1 fruit fly cellular context compared by ENCODE assay signal in genomic region chr3L:15715788-15716503, dm6.
A peak's percentile ranks its signal among the peaks of the same experiment; 100 is the strongest.
TF ChIP-seq lines count a peak whose summit lies in the region.

Gene CG42571 (plus strand): TSS chr3L:15716453.

TF ChIP-seq in whole organism, embryonic, 481 proteins besides CTCF, POLR2A, EP300 and RAD21 (continued from another document and continues in another):
- no peak for TF ChIP-seq pho (GFP tag; optimal IDR thresholded peaks at IDR 0.05; lab: Kevin White, UChicago)
- peak; percentile 71 for TF ChIP-seq CG4707 (GFP tag; optimal IDR thresholded peaks at IDR 0.05; lab: Kevin White, UChicago)
- TF ChIP-seq Abd-B (GFP tag; optimal IDR thresholded peaks at IDR 0.05; lab: Kevin White, UChicago) = no peak
- no peak for TF ChIP-seq CG12769 (tag; optimal IDR thresholded peaks at IDR 0.05; lab: Kevin White, UChicago)
- no peak; the same call in 2 of the 3 replicates for TF ChIP-seq B-H1 (GFP tag; IDR thresholded peaks at IDR 0.05; lab: Robert Waterston, UW)
- no peak for TF ChIP-seq CG3995 (GFP tag; optimal IDR thresholded peaks at IDR 0.05; lab: Kevin White, UChicago)
- no peak for TF ChIP-seq CG6854 (GFP tag; optimal IDR thresholded peaks at IDR 0.05; lab: Kevin White, UChicago)
- TF ChIP-seq Rx (GFP tag; IDR thresholded peaks at IDR 0.05; lab: Robert Waterston, UW) = no peak
- no peak for TF ChIP-seq CG10267 (tag; optimal IDR thresholded peaks at IDR 0.05; lab: Kevin White, UChicago)
- TF ChIP-seq mam (GFP tag; optimal IDR thresholded peaks at IDR 0.05; lab: Kevin White, UChicago) = no peak
- no peak for TF ChIP-seq Gug (GFP tag; IDR thresholded peaks at IDR 0.05; lab: Robert Waterston, UW)
- peak; percentile 79 for TF ChIP-seq Awh (GFP tag; IDR thresholded peaks at IDR 0.05; lab: Robert Waterston, UW)
- no peak for TF ChIP-seq ind (GFP tag; optimal IDR thresholded peaks at IDR 0.05; lab: Kevin White, UChicago)
- no peak for TF ChIP-seq Dfd (GFP tag; optimal IDR thresholded peaks at IDR 0.05; lab: Kevin White, UChicago)
- peak; percentile 29 for TF ChIP-seq CG10654 (GFP tag; optimal IDR thresholded peaks at IDR 0.05; lab: Kevin White, UChicago)
- TF ChIP-seq Bteb2 (GFP tag; optimal IDR thresholded peaks at IDR 0.05; lab: Kevin White, UChicago) = no peak
- TF ChIP-seq kah (GFP tag; optimal IDR thresholded peaks at IDR 0.05; lab: Kevin White, UChicago) = no peak
- peak; percentile 30 for TF ChIP-seq CG16863 (GFP tag; optimal IDR thresholded peaks at IDR 0.05; lab: Kevin White, UChicago)
- TF ChIP-seq pan (optimal IDR thresholded peaks at IDR 0.05; lab: Kevin White, UChicago) = no peak
- peak in 1 of 2 experiments; percentile 34 for TF ChIP-seq pan (GFP tag; optimal IDR thresholded peaks at IDR 0.05 in 1 of 2, IDR thresholded peaks at IDR 0.05 in 1 of 2)
- peak; percentile 71 for TF ChIP-seq CG6813 (GFP tag; optimal IDR thresholded peaks at IDR 0.05; lab: Kevin White, UChicago)
- no peak for TF ChIP-seq pzg (GFP tag; optimal IDR thresholded peaks at IDR 0.05; lab: Kevin White, UChicago)
- no peak for TF ChIP-seq CG34224 (GFP tag; IDR thresholded peaks at IDR 0.05; lab: Robert Waterston, UW; ENCODE audit: partially characterized antibody)
- peak; percentile 65 for TF ChIP-seq grau (tag; optimal IDR thresholded peaks at IDR 0.05; lab: Kevin White, UChicago)
- TF ChIP-seq fd96Cb (tag; optimal IDR thresholded peaks at IDR 0.05; lab: Kevin White, UChicago) = peak; percentile 17
- TF ChIP-seq CoRest (tag; optimal IDR thresholded peaks at IDR 0.05; lab: Kevin White, UChicago) = peak; percentile 20
- no peak for TF ChIP-seq prd (optimal IDR thresholded peaks at IDR 0.05; lab: Kevin White, UChicago)
- TF ChIP-seq prd (GFP tag; IDR thresholded peaks at IDR 0.05; lab: Robert Waterston, UW) = peak; percentile 35; the same call in 1 of the 3 replicates
- TF ChIP-seq sqz (GFP tag; optimal IDR thresholded peaks at IDR 0.05; lab: Kevin White, UChicago) = peak; percentile 35
- peak; percentile 63 for TF ChIP-seq CG12219 (GFP tag; optimal IDR thresholded peaks at IDR 0.05; lab: Kevin White, UChicago)
- TF ChIP-seq HLHmδ (GFP tag; optimal IDR thresholded peaks at IDR 0.05; lab: Kevin White, UChicago) = peak; percentile 80
- TF ChIP-seq bbx (GFP tag; IDR thresholded peaks at IDR 0.05; lab: Robert Waterston, UW; ENCODE audit: partially characterized antibody) = no peak
- TF ChIP-seq NK7.1 (GFP tag; optimal IDR thresholded peaks at IDR 0.05; lab: Kevin White, UChicago) = no peak
- TF ChIP-seq h (optimal IDR thresholded peaks at IDR 0.05; lab: Kevin White, UChicago) = no peak
- TF ChIP-seq CG3847 (GFP tag; IDR thresholded peaks at IDR 0.05; lab: Robert Waterston, UW) = no peak
- no peak for TF ChIP-seq CHES-1-like (GFP tag; optimal IDR thresholded peaks at IDR 0.05; lab: Kevin White, UChicago)
- TF ChIP-seq Hr51 (GFP tag; optimal IDR thresholded peaks at IDR 0.05; lab: Kevin White, UChicago) = no peak
- TF ChIP-seq slou (GFP tag; optimal IDR thresholded peaks at IDR 0.05; lab: Kevin White, UChicago) = no peak
- no peak for TF ChIP-seq CG10565 (GFP tag; optimal IDR thresholded peaks at IDR 0.05; lab: Kevin White, UChicago)
- peak; percentile 39 for TF ChIP-seq CG18011 (GFP tag; optimal IDR thresholded peaks at IDR 0.05; lab: Kevin White, UChicago)
- TF ChIP-seq CG6254 (GFP tag; optimal IDR thresholded peaks at IDR 0.05; lab: Kevin White, UChicago) = peak; percentile 48
- no peak for TF ChIP-seq ERR (GFP tag; optimal IDR thresholded peaks at IDR 0.05; lab: Kevin White, UChicago)
- no peak for TF ChIP-seq CG13894 (tag; optimal IDR thresholded peaks at IDR 0.05; lab: Kevin White, UChicago)
- TF ChIP-seq CG2199 (GFP tag; IDR thresholded peaks at IDR 0.05; lab: Robert Waterston, UW) = 0 out of 3 replicates have a peak, but pooled peaks have one; percentile 43
- peak; percentile 27 for TF ChIP-seq CG13424 (tag; optimal IDR thresholded peaks at IDR 0.05; lab: Kevin White, UChicago)
- TF ChIP-seq CG14710 (tag; optimal IDR thresholded peaks at IDR 0.05; lab: Kevin White, UChicago) = peak; percentile 36
- TF ChIP-seq BtbVII (GFP tag; optimal IDR thresholded peaks at IDR 0.05; lab: Kevin White, UChicago) = no peak
- TF ChIP-seq CG12659 (GFP tag; optimal IDR thresholded peaks at IDR 0.05; lab: Kevin White, UChicago) = no peak
- TF ChIP-seq CG1792 (GFP tag; optimal IDR thresholded peaks at IDR 0.05; lab: Kevin White, UChicago) = no peak
- peak; percentile 16; the same call in 1 of the 2 replicates for TF ChIP-seq CG31441 (GFP tag; IDR thresholded peaks at IDR 0.05; lab: Robert Waterston, UW)
- no peak for TF ChIP-seq Stat92E (GFP tag; optimal IDR thresholded peaks at IDR 0.05; lab: Kevin White, UChicago)
- peak; percentile 68 for TF ChIP-seq CG1603 (tag; optimal IDR thresholded peaks at IDR 0.05; lab: Kevin White, UChicago)
- TF ChIP-seq lbe (GFP tag; optimal IDR thresholded peaks at IDR 0.05; lab: Kevin White, UChicago) = no peak
- TF ChIP-seq Sry-β (GFP tag; optimal IDR thresholded peaks at IDR 0.05; lab: Kevin White, UChicago) = no peak
- no peak for TF ChIP-seq CG9609 (GFP tag; optimal IDR thresholded peaks at IDR 0.05; lab: Kevin White, UChicago)
- TF ChIP-seq Med (GFP tag; lab: Kevin White, UChicago) = peak; percentile 87
- peak; percentile 26 for TF ChIP-seq Atf-2 (GFP tag; optimal IDR thresholded peaks at IDR 0.05; lab: Kevin White, UChicago)
- peak; percentile 21 for TF ChIP-seq salm (tag; optimal IDR thresholded peaks at IDR 0.05; lab: Kevin White, UChicago)
- TF ChIP-seq MBD-R2 (GFP tag; IDR thresholded peaks at IDR 0.05; lab: Robert Waterston, UW) = no peak
- TF ChIP-seq CG10543 (GFP tag; optimal IDR thresholded peaks at IDR 0.05; lab: Kevin White, UChicago) = peak; percentile 8
- no peak for TF ChIP-seq Aef1 (GFP tag; IDR thresholded peaks at IDR 0.05; lab: Robert Waterston, UW)
- TF ChIP-seq CG8281 (tag; optimal IDR thresholded peaks at IDR 0.05; lab: Kevin White, UChicago) = peak; percentile 19
- TF ChIP-seq Deaf1 (tag; optimal IDR thresholded peaks at IDR 0.05; lab: Kevin White, UChicago) = no peak
- TF ChIP-seq abd-A (tag; optimal IDR thresholded peaks at IDR 0.05; lab: Kevin White, UChicago) = no peak
- peak; percentile 71; the same call in 2 of the 3 replicates for TF ChIP-seq zfh1 (GFP tag; IDR thresholded peaks at IDR 0.05; lab: Robert Waterston, UW)
- no peak for TF ChIP-seq CG15269 (tag; optimal IDR thresholded peaks at IDR 0.05; lab: Kevin White, UChicago)
- TF ChIP-seq sens (GFP tag; lab: Kevin White, UChicago) = peak; percentile 92
- TF ChIP-seq D (optimal IDR thresholded peaks at IDR 0.05; lab: Kevin White, UChicago) = no peak
- peak; percentile 23 for TF ChIP-seq D (GFP tag; optimal IDR thresholded peaks at IDR 0.05; lab: Kevin White, UChicago)
- peak; percentile 30 for TF ChIP-seq Nf-YB (GFP tag; optimal IDR thresholded peaks at IDR 0.05; lab: Kevin White, UChicago)
- TF ChIP-seq CG32767 (GFP tag; IDR thresholded peaks at IDR 0.05; lab: Robert Waterston, UW) = no peak
- TF ChIP-seq YL-1 (GFP tag; optimal IDR thresholded peaks at IDR 0.05; lab: Kevin White, UChicago) = peak; percentile 25
- TF ChIP-seq CG11696 (GFP tag; IDR thresholded peaks at IDR 0.05; lab: Robert Waterston, UW) = peak; percentile 43; the same call in 1 of the 2 replicates
- no peak for TF ChIP-seq CG10979 (tag; optimal IDR thresholded peaks at IDR 0.05; lab: Kevin White, UChicago)
- TF ChIP-seq CG15601 (tag; optimal IDR thresholded peaks at IDR 0.05; lab: Kevin White, UChicago) = peak; percentile 57
- no peak for TF ChIP-seq E2f2 (GFP tag; IDR thresholded peaks at IDR 0.05; lab: Robert Waterston, UW)
- no peak for TF ChIP-seq ems (GFP tag; optimal IDR thresholded peaks at IDR 0.05; lab: Kevin White, UChicago)
- TF ChIP-seq sr (GFP tag; IDR thresholded peaks at IDR 0.05; lab: Robert Waterston, UW) = no peak
- TF ChIP-seq aop (GFP tag; IDR thresholded peaks at IDR 0.05; lab: Robert Waterston, UW) = no peak
- TF ChIP-seq cad (GFP tag; optimal IDR thresholded peaks at IDR 0.05; lab: Kevin White, UChicago) = no peak
- no peak for TF ChIP-seq CG17829 (tag; optimal IDR thresholded peaks at IDR 0.05; lab: Kevin White, UChicago)
- TF ChIP-seq HLH4C (GFP tag; IDR thresholded peaks at IDR 0.05; lab: Robert Waterston, UW; ENCODE audit: partially characterized antibody) = 0 out of 3 replicates have a peak, but pooled peaks have one; percentile 13
- peak; percentile 52 for TF ChIP-seq CG7987 (GFP tag; optimal IDR thresholded peaks at IDR 0.05; lab: Kevin White, UChicago)
- TF ChIP-seq CG6654 (GFP tag; optimal IDR thresholded peaks at IDR 0.05; lab: Kevin White, UChicago) = no peak
- TF ChIP-seq CG3726 (GFP tag; IDR thresholded peaks at IDR 0.05; lab: Robert Waterston, UW) = no peak
- TF ChIP-seq CG15479 (GFP tag; optimal IDR thresholded peaks at IDR 0.05; lab: Kevin White, UChicago) = no peak
- TF ChIP-seq Sox100B (GFP tag; optimal IDR thresholded peaks at IDR 0.05; lab: Kevin White, UChicago) = peak; percentile 53
- TF ChIP-seq ranshi (GFP tag; IDR thresholded peaks at IDR 0.05; lab: Robert Waterston, UW) = no peak
- peak; percentile 34 for TF ChIP-seq lab (GFP tag; optimal IDR thresholded peaks at IDR 0.05; lab: Kevin White, UChicago)
- peak; percentile 70 for TF ChIP-seq gsb-n (tag; optimal IDR thresholded peaks at IDR 0.05; lab: Kevin White, UChicago)
- TF ChIP-seq CG1602 (GFP tag; optimal IDR thresholded peaks at IDR 0.05; lab: Kevin White, UChicago) = no peak
- peak in 1 of 2 experiments; percentile 72 for TF ChIP-seq Hr78 (GFP tag; optimal IDR thresholded peaks at IDR 0.05; lab: Kevin White, UChicago)
- peak; percentile 32 for TF ChIP-seq CG2678 (tag; optimal IDR thresholded peaks at IDR 0.05; lab: Kevin White, UChicago)
- no peak for TF ChIP-seq fu2 (GFP tag; optimal IDR thresholded peaks at IDR 0.05; lab: Kevin White, UChicago)
- no peak for TF ChIP-seq Meics (GFP tag; optimal IDR thresholded peaks at IDR 0.05; lab: Kevin White, UChicago)
- TF ChIP-seq MTF-1 (GFP tag; optimal IDR thresholded peaks at IDR 0.05; lab: Kevin White, UChicago; ENCODE audit: borderline replicate concordance) = peak; percentile 62
- no peak for TF ChIP-seq CG9437 (GFP tag; optimal IDR thresholded peaks at IDR 0.05; lab: Kevin White, UChicago)
- TF ChIP-seq CG1233 (GFP tag; optimal IDR thresholded peaks at IDR 0.05; lab: Kevin White, UChicago) = peak; percentile 44
- TF ChIP-seq chif (GFP tag; optimal IDR thresholded peaks at IDR 0.05; lab: Kevin White, UChicago) = peak; percentile 22 to 36
- peak; percentile 10 for TF ChIP-seq gcm (GFP tag; optimal IDR thresholded peaks at IDR 0.05; lab: Kevin White, UChicago)
- no peak for TF ChIP-seq CG10274 (GFP tag; optimal IDR thresholded peaks at IDR 0.05; lab: Kevin White, UChicago)
- peak; percentile 47; the same call in 1 of the 2 replicates for TF ChIP-seq onecut (GFP tag; IDR thresholded peaks at IDR 0.05; lab: Robert Waterston, UW)
- TF ChIP-seq CG17802 (tag; optimal IDR thresholded peaks at IDR 0.05; lab: Kevin White, UChicago) = peak; percentile 38
- no peak for TF ChIP-seq sens-2 (GFP tag; IDR thresholded peaks at IDR 0.05; lab: Robert Waterston, UW)
- no peak for TF ChIP-seq crc (GFP tag; optimal IDR thresholded peaks at IDR 0.05; lab: Kevin White, UChicago)
- TF ChIP-seq Elba2 (GFP tag; optimal IDR thresholded peaks at IDR 0.05; lab: Kevin White, UChicago) = no peak
- TF ChIP-seq CG13123 (GFP tag; optimal IDR thresholded peaks at IDR 0.05; lab: Kevin White, UChicago) = peak; percentile 11
- TF ChIP-seq CG3163 (GFP tag; optimal IDR thresholded peaks at IDR 0.05; lab: Kevin White, UChicago) = no peak
- no peak for TF ChIP-seq p53 (GFP tag; optimal IDR thresholded peaks at IDR 0.05; lab: Kevin White, UChicago)
- TF ChIP-seq CG12299 (tag; optimal IDR thresholded peaks at IDR 0.05; lab: Kevin White, UChicago) = no peak
- peak in 1 of 3 experiments; percentile 31 for TF ChIP-seq lola (GFP tag; optimal IDR thresholded peaks at IDR 0.05; lab: Kevin White, UChicago)
- TF ChIP-seq lmd (GFP tag; IDR thresholded peaks at IDR 0.05; lab: Robert Waterston, UW) = no peak
- peak; percentile 78 for TF ChIP-seq Xrp1 (GFP tag; IDR thresholded peaks at IDR 0.05; lab: Robert Waterston, UW)
- TF ChIP-seq Mrtf (GFP tag; IDR thresholded peaks at IDR 0.05; lab: Robert Waterston, UW) = no peak
- no peak for TF ChIP-seq al (GFP tag; IDR thresholded peaks at IDR 0.05; lab: Robert Waterston, UW)
- no peak for TF ChIP-seq CG14050 (GFP tag; IDR thresholded peaks at IDR 0.05; lab: Robert Waterston, UW)
- TF ChIP-seq Mad (GFP tag; optimal IDR thresholded peaks at IDR 0.05; lab: Kevin White, UChicago) = peak; percentile 13
- peak; percentile 57 for TF ChIP-seq CG33557 (GFP tag; optimal IDR thresholded peaks at IDR 0.05; lab: Kevin White, UChicago)
- TF ChIP-seq CG32532 (GFP tag; IDR thresholded peaks at IDR 0.05; lab: Robert Waterston, UW) = no peak
- TF ChIP-seq GATAe (GFP tag; conservative IDR thresholded peaks at IDR 0.05; lab: Robert Waterston, UW) = no peak
- peak; percentile 39 for TF ChIP-seq CG17912 (GFP tag; optimal IDR thresholded peaks at IDR 0.05; lab: Kevin White, UChicago)
- TF ChIP-seq seq (GFP tag; IDR thresholded peaks at IDR 0.05; lab: Robert Waterston, UW) = peak; percentile 66; the same call in 1 of the 2 replicates
- TF ChIP-seq CG18764 (GFP tag; optimal IDR thresholded peaks at IDR 0.05; lab: Kevin White, UChicago) = peak; percentile 44
- TF ChIP-seq ATbp (GFP tag; optimal IDR thresholded peaks at IDR 0.05; lab: Kevin White, UChicago) = peak; percentile 76
- TF ChIP-seq CG12744 (GFP tag; optimal IDR thresholded peaks at IDR 0.05; lab: Kevin White, UChicago) = no peak
- TF ChIP-seq CG17568 (GFP tag; optimal IDR thresholded peaks at IDR 0.05; lab: Kevin White, UChicago) = peak; percentile 28
- TF ChIP-seq NC2β (GFP tag; optimal IDR thresholded peaks at IDR 0.05; lab: Kevin White, UChicago) = no peak
- no peak for TF ChIP-seq CG14860 (GFP tag; IDR thresholded peaks at IDR 0.05; lab: Robert Waterston, UW; ENCODE audit: partially characterized antibody)
- TF ChIP-seq repo (GFP tag; optimal IDR thresholded peaks at IDR 0.05; lab: Kevin White, UChicago) = peak; percentile 8
- TF ChIP-seq CG14667 (GFP tag; IDR thresholded peaks at IDR 0.05; lab: Robert Waterston, UW) = no peak
- TF ChIP-seq rib (GFP tag; IDR thresholded peaks at IDR 0.05; lab: Robert Waterston, UW) = no peak
- TF ChIP-seq Ssrp (tag; optimal IDR thresholded peaks at IDR 0.05; lab: Kevin White, UChicago) = no peak
- TF ChIP-seq tap (tag; optimal IDR thresholded peaks at IDR 0.05; lab: Kevin White, UChicago) = no peak
- no peak for TF ChIP-seq CG43689 (GFP tag; IDR thresholded peaks at IDR 0.05; lab: Robert Waterston, UW)
- TF ChIP-seq CG14965 (GFP tag; optimal IDR thresholded peaks at IDR 0.05; lab: Kevin White, UChicago; ENCODE audit: borderline replicate concordance) = no peak
